Worm (Caenorhabditis elegans) whole organism, mixed stage, embryonic: ENCODE data around the gene C05B5.11.

Source experiments
- ceh-83 ChIP-seq: fragments of 200-800 bp; sonication (Bioruptor generic); optimal IDR thresholded peaks from 2 replicates; lab custom pipeline; 2018; ENCODE audit warnings: mild to moderate bottlenecking, missing genetic modification characterization, missing compliant biosample characterization
- elt-1 ChIP-seq: sonication (generic microtip); optimal IDR thresholded peaks from 2 replicates; lab custom pipeline; 2017; ENCODE audit warnings: missing genetic modification characterization, mild to moderate bottlenecking, missing compliant biosample characterization, antibody characterized with exemption, moderate library complexity, borderline replicate concordance; ENCODE audit not compliant: insufficient read depth
- hlh-1 ChIP-seq: fragments of 150-350 bp; optimal IDR thresholded peaks from 2 replicates; lab custom pipeline; 2014; ENCODE audit warnings: missing biosample characterization, missing genetic modification reagents, missing genetic modification characterization
- snpc-4 ChIP-seq: fragments of 150-350 bp; optimal IDR thresholded peaks from 2 replicates; lab custom pipeline; 2014; ENCODE audit warnings: missing biosample characterization, missing genetic modification characterization
- zip-8 ChIP-seq: fragments of 150-350 bp; optimal IDR thresholded peaks from 2 replicates; lab custom pipeline; 2014; ENCODE audit warnings: missing biosample characterization, missing genetic modification characterization

- no peak for TF ChIP-seq hlh-1 (tag; lab: Kevin White, UChicago)
- no peak for TF ChIP-seq zip-8 (tag; lab: Kevin White, UChicago)
- TF ChIP-seq snpc-4 (tag; lab: Kevin White, UChicago): no peak
- TF ChIP-seq ceh-83 (GFP tag; lab: Kevin White, UChicago): no peak
- no peak for TF ChIP-seq elt-1 (tag; lab: Kevin White, UChicago)
Measured at ce11 chrIII:10037150-10037549, 32.8 kb downstream of the C05B5.11 start, which contains the start of gene M04D8.7.
